Fruit fly (Drosophila melanogaster) whole organism, prepupa: ENCODE measurements around the gene Pep.

ENCODE experiments used
- pdm3 ChIP-seq: fragments of 200-800 bp; sonication (Bioruptor generic); optimal IDR thresholded peaks from 3 replicates; lab custom pipeline; 2016; ENCODE audit warnings: missing biosample characterization, missing genetic modification characterization
- svp ChIP-seq: fragments of 200-800 bp; sonication (Bioruptor generic); peaks from one replicate; lab custom pipeline; 2016; ENCODE audit warnings: missing biosample characterization, missing genetic modification characterization

dm6 chr3L:17616876-17617279 lies 28.0 kb downstream of the Pep start:
- no peak for TF ChIP-seq pdm3
- no peak for TF ChIP-seq svp
